Worm (Caenorhabditis elegans) whole organism, early embryonic: ENCODE measurements around the gene Y60C6A.2.

ENCODE experiments used
- B0310.2 ChIP-seq: sonication (generic microtip); optimal IDR thresholded peaks from 2 replicates; lab custom pipeline; 2016; ENCODE audit warnings: mild to moderate bottlenecking, missing genetic modification characterization, missing compliant biosample characterization
- F13C5.2 ChIP-seq: sonication (generic microtip); optimal IDR thresholded peaks from 2 replicates; lab custom pipeline; 2017; ENCODE audit warnings: mild to moderate bottlenecking, missing genetic modification characterization, inconsistent platforms, missing compliant biosample characterization
- ama-1 ChIP-seq: fragments of 150-350 bp; optimal IDR thresholded peaks from 2 replicates; lab custom pipeline; 2014
- ceh-13 ChIP-seq: fragments of 200-800 bp; sonication (Bioruptor generic); optimal IDR thresholded peaks from 2 replicates; lab custom pipeline; 2018; ENCODE audit warnings: mild to moderate bottlenecking, missing genetic modification characterization, missing compliant biosample characterization
- ceh-36 ChIP-seq: sonication (generic microtip); optimal IDR thresholded peaks from 2 replicates; lab custom pipeline; 2016; ENCODE audit warnings: missing genetic modification characterization, inconsistent platforms, missing compliant biosample characterization
- ets-7 ChIP-seq: sonication (generic microtip); optimal IDR thresholded peaks from 2 replicates; lab custom pipeline; 2016; ENCODE audit warnings: missing genotype, missing genetic modification characterization, missing compliant biosample characterization
- hmbx-1 ChIP-seq: sonication (generic microtip); optimal IDR thresholded peaks from 2 replicates; lab custom pipeline; 2016; ENCODE audit warnings: mild to moderate bottlenecking, missing genetic modification characterization, missing compliant biosample characterization
- hmg-4 ChIP-seq: fragments of 200-800 bp; sonication (Bioruptor generic); optimal IDR thresholded peaks from 2 replicates; lab custom pipeline; 2018; ENCODE audit warnings: mild to moderate bottlenecking, missing genetic modification characterization, missing compliant biosample characterization
- hnd-1 ChIP-seq: sonication (generic microtip); optimal IDR thresholded peaks from 2 replicates; lab custom pipeline; 2016; ENCODE audit warnings: missing genetic modification characterization, missing compliant biosample characterization
- pes-1 ChIP-seq: fragments of 200-800 bp; sonication (Bioruptor generic); IDR thresholded peaks from 2 replicates; pipeline ENCODE4 v1.3.6; 2022; ENCODE audit warnings: missing genetic modification reagents, missing genetic modification characterization, missing compliant biosample characterization
- sea-1 ChIP-seq: fragments of 200-800 bp; sonication (Bioruptor generic); conservative IDR thresholded peaks from 2 replicates; pipeline ENCODE4 v1.3.6; 2022; ENCODE audit warnings: missing genetic modification characterization, missing compliant biosample characterization
- tbx-11 ChIP-seq: fragments of 200-800 bp; sonication (Bioruptor generic); IDR thresholded peaks from 2 replicates; pipeline ENCODE4 v1.3.6; 2022; ENCODE audit warnings: missing genetic modification characterization, missing compliant biosample characterization
- tbx-37 ChIP-seq: fragments of 200-800 bp; sonication (Bioruptor generic); conservative IDR thresholded peaks from 2 replicates; pipeline ENCODE4 v1.3.6; 2022; ENCODE audit warnings: missing genetic modification reagents, missing genetic modification characterization, missing compliant biosample characterization
- tra-4 ChIP-seq: sonication (generic microtip); optimal IDR thresholded peaks from 2 replicates; lab custom pipeline; 2017; ENCODE audit warnings: missing genetic modification characterization, missing compliant biosample characterization

DNA sequence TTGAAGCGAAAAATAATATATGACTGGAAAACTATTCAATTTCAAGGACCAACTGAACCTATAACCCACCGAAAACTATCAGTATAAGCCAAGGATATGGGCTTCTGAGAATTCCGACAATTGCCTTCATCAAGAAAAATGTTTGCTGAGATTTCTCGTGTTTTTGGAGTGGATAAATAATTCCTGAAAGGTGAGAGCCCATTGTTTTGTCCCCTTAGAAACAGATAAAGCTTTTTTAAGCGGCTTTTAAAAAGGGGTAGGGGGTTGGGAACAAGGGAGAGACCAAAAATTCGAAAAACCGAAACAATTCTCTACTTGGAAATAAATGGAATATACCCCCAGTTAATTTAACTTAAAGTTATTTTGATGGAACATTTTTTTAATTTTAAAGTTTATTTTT is 18.7 kb downstream of the Y60C6A.2 start, which contains the start of gene C18G1.8:
- TF ChIP-seq hmbx-1 (tag; lab: Kevin White, UChicago), result no peak
- no peak for TF ChIP-seq tbx-37
- no peak for TF ChIP-seq ama-1
- TF ChIP-seq pes-1 (GFP tag; lab: Robert Waterston, UW), result no peak
- TF ChIP-seq sea-1 (GFP tag; lab: Robert Waterston, UW), result no peak
- TF ChIP-seq ceh-13, result no peak
- TF ChIP-seq tbx-11, result no peak
- TF ChIP-seq F13C5.2, result no peak
- TF ChIP-seq B0310.2 (tag; lab: Kevin White, UChicago), result no peak
- TF ChIP-seq hnd-1 (tag; lab: Kevin White, UChicago), result no peak
- no peak for TF ChIP-seq ceh-36 (tag; lab: Kevin White, UChicago)
- no peak for TF ChIP-seq hmg-4
- TF ChIP-seq tra-4 (tag; lab: Kevin White, UChicago), result no peak
- TF ChIP-seq ets-7 (tag; lab: Kevin White, UChicago), result no peak
